Worm (Caenorhabditis elegans) whole organism, L3 larva: Measurements from ENCODE around the gene B0403.5.

ENCODE experiments used
- R02D3.7 ChIP-seq: fragments of 150-350 bp; optimal IDR thresholded peaks from 2 replicates; lab custom pipeline; 2014; ENCODE audit warnings: missing biosample characterization, missing genetic modification characterization
- ZK546.5 ChIP-seq: sonication (generic microtip); optimal IDR thresholded peaks from 2 replicates; lab custom pipeline; 2017; ENCODE audit warnings: missing biosample characterization, missing genetic modification characterization
- ama-1 ChIP-seq: fragments of 150-350 bp; optimal IDR thresholded peaks from 2 replicates; lab custom pipeline; 2018
- daf-12 ChIP-seq: fragments of 150-350 bp; optimal IDR thresholded peaks from 2 replicates; lab custom pipeline; 2014; ENCODE audit warnings: missing biosample characterization, missing genetic modification reagents, missing genetic modification characterization
- elt-1 ChIP-seq: fragments of 150-350 bp; optimal IDR thresholded peaks from 2 replicates; lab custom pipeline; 2014; ENCODE audit warnings: missing biosample characterization, missing genetic modification characterization
- lin-39 ChIP-seq: fragments of 150-350 bp; optimal IDR thresholded peaks from 2 replicates; lab custom pipeline; 2018; ENCODE audit warnings: missing biosample characterization, missing genetic modification reagents, missing genetic modification characterization
- lsy-12 ChIP-seq: sonication (generic microtip); optimal IDR thresholded peaks from 2 replicates; lab custom pipeline; 2016; ENCODE audit warnings: mild to moderate bottlenecking, missing genetic modification characterization, missing compliant biosample characterization
- mdl-1 ChIP-seq: fragments of 150-350 bp; optimal IDR thresholded peaks from 2 replicates; lab custom pipeline; 2014; ENCODE audit warnings: missing biosample characterization, missing genetic modification characterization
- nfya-1 ChIP-seq: sonication (generic microtip); optimal IDR thresholded peaks from 2 replicates; lab custom pipeline; 2017; ENCODE audit warnings: missing genetic modification characterization, mild to moderate bottlenecking, missing compliant biosample characterization, antibody characterized with exemption, moderate library complexity; ENCODE audit not compliant: insufficient read depth
- nhr-23 ChIP-seq: fragments of 150-350 bp; optimal IDR thresholded peaks from 2 replicates; lab custom pipeline; 2014; ENCODE audit warnings: missing biosample characterization, missing genetic modification reagents, missing genetic modification characterization
- nhr-28 ChIP-seq: fragments of 150-350 bp; optimal IDR thresholded peaks from 2 replicates; lab custom pipeline; 2014; ENCODE audit warnings: missing biosample characterization, missing genetic modification characterization
- pqm-1 ChIP-seq: fragments of 150-350 bp; optimal IDR thresholded peaks from 2 replicates; lab custom pipeline; 2017; ENCODE audit warnings: missing biosample characterization, missing genetic modification characterization, inconsistent platforms
- unc-39 ChIP-seq: sonication (generic microtip); optimal IDR thresholded peaks from 4 replicates; lab custom pipeline; 2017; ENCODE audit warnings: missing biosample characterization, missing genetic modification characterization
- unc-62 ChIP-seq: fragments of 150-350 bp; sonication (generic microtip); optimal IDR thresholded peaks from 4 replicates; lab custom pipeline; 2014; ENCODE audit warnings: missing biosample characterization, missing genetic modification reagents, missing genetic modification characterization

B0403.5 gene

ce11 chrX:7106103-7106502 lies 48.6 kb downstream of the B0403.5 start, which contains the start of gene C36B7.2:
C36B7.2 (plus strand) TSS chrX:7106403.
- TF ChIP-seq nfya-1 (tag; lab: Kevin White, UChicago) (no peak), elt-1 (tag; lab: Kevin White, UChicago) (no peak), ZK546.5 (no peak), lin-39 (tag; lab: Kevin White, UChicago) (no peak), nhr-23 (tag; lab: Kevin White, UChicago) (no peak), unc-39 (no peak), unc-62 (GFP tag; lab: Kevin White, UChicago) (no peak), daf-12 (no peak), ama-1 (lab: Kevin White, UChicago) (no peak), lsy-12 (tag; lab: Kevin White, UChicago) (no peak), R02D3.7 (tag; lab: Kevin White, UChicago) (no peak), nhr-28 (no peak), pqm-1 (tag; lab: Kevin White, UChicago) (no peak), mdl-1 (tag; lab: Kevin White, UChicago) (no peak)
